Fruit fly (Drosophila melanogaster) Kc167 (cell line): Measurements from ENCODE around the gene Gcna.

Experiments used
- Myc ChIP-seq: fragments of >200 bp; optimal IDR thresholded peaks from 2 replicates; lab custom pipeline; 2017; ENCODE audit warnings: missing external identifiers
- Sin3A ChIP-seq: fragments of >200 bp; optimal IDR thresholded peaks from 2 replicates; lab custom pipeline; 2018; ENCODE audit warnings: missing external identifiers
- h ChIP-seq: fragments of >200 bp; optimal IDR thresholded peaks from 3 replicates; lab custom pipeline; 2018; ENCODE audit warnings: missing external identifiers
- insv ChIP-seq: fragments of >200 bp; optimal IDR thresholded peaks from 3 replicates; lab custom pipeline; 2018; ENCODE audit warnings: missing external identifiers
- psq ChIP-seq: fragments of >200 bp; optimal IDR thresholded peaks from 2 replicates; lab custom pipeline; 2017; ENCODE audit warnings: missing external identifiers
- ttk ChIP-seq: sonication (Bioruptor generic); optimal IDR thresholded peaks from 2 replicates; lab custom pipeline; 2017; ENCODE audit warnings: missing external identifiers

Gene Gcna

DNA sequence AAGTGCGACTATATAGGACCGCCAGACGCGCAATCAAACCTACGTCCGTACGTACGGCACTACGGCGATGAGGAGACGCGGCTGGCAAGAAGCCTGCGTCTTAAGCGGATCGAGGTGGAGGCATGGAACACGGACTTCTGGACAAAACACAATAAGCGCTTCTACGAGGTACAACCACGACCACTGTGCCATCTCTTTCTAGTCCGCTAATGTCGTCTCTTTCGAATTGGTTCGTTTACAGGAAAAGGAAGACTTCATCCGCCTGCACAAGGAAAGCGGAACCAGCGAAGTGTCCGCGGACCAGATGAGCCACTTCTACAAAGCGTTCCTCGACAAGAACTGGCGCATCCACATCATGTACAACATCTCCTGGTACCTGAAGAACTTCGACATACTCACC, 15.1 kb upstream of the Gcna start:
- TF ChIP-seq Sin3A (lab: Kevin White, UChicago) (no peak), insv (lab: Kevin White, UChicago) (no peak), Myc (lab: Kevin White, UChicago) (no peak), psq (lab: Kevin White, UChicago) (no peak), ttk (lab: Kevin White, UChicago) (no peak), h (lab: Kevin White, UChicago) (no peak)

DNA sequence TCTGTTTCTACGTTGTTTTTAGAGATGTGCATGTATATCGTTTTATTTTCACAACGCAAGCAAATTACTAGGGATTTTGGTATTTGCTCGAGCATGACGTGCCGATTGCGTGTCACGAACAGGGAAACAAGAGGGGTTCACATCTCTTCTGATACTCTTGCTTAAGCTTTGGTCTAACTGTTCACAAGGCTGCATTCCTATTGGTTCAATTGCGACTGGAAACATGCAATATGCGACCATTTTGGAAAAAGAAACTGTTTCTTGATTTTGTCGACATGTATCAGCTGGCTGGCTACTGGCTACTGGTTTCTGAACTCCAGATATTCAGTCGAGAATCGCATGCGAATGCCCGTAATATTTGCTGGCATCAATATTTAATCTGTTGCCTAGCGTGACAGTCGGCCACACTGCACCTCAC, 14.5 kb upstream of the Gcna start, which contains the start of gene Coa8:
Gene Coa8, plus strand, starts transcription at position 144 of the 418 bp plus-strand sequence.
- TF ChIP-seq psq (lab: Kevin White, UChicago) (no peak), Myc (lab: Kevin White, UChicago) (no peak), insv (lab: Kevin White, UChicago) (no peak), h (lab: Kevin White, UChicago) (no peak), Sin3A (lab: Kevin White, UChicago) (no peak), ttk (lab: Kevin White, UChicago) (no peak)

DNA sequence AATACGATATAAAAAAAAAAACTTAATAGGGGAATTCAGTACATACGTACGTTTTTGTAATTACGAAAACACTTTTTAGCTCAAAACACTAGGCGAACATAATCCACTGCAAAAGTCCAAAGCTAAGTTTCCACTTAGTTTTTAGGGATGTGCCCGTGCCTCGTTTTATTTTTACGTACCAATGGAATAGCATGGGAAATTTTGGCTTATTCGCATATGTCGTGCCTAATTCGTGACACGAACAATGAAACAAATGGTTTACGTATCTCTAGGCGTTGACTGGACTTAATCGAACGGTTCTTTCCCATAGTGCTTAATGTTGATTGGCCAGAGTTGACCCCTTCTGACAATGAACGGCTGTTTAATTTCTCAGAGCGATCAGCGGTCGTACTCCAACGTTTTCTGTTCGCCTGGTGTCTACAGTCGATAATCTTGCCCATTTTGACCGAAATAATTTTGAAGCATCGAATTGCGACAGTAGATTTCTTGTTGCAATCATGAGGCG, 14.0 kb upstream of the Gcna start, which contains the start of gene CG14818:
Gene CG14818, minus strand, starts transcription at position 169 of the 505 bp plus-strand sequence.
- TF ChIP-seq h (lab: Kevin White, UChicago) = no peak
- TF ChIP-seq insv (lab: Kevin White, UChicago) = no peak
- TF ChIP-seq Myc (lab: Kevin White, UChicago) = no peak
- no peak for TF ChIP-seq Sin3A (lab: Kevin White, UChicago)
- no peak for TF ChIP-seq ttk (lab: Kevin White, UChicago)

DNA sequence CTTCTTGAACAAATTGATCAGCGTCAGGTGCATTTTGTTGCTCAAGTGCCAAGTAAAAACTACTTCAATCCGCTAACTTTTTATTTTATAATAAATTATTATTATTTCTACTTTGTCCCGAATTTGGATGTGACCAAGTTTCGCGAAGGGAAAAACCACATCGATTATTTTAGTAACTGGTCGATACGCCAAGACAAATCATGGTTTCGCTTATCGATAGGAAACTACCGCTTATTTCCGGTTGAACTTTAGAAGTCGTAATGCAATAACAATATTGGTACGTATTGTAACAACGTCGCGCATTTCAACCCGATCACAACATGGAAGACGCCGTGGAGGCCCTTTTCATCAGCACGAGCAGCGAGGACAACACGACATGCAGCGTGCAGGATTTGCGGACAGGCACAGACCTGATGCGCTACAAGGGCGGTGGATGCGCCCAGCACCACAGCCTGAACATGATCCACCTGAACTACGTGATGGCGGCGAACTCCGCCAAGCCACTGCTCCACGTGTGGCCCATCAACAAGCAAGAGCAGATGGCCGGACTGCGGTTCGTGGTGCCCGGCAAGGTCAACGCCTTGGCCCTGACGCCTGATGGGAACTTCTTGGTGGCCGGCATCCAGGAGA, 11.6 kb upstream of the Gcna start, which contains the start of the genes CG14817 and CG14805:
Gene CG14817, minus strand, starts transcription at position 164 of the 630 bp plus-strand sequence.
Gene CG14805, plus strand, starts transcription at position 211 of the 630 bp plus-strand sequence.
- TF ChIP-seq psq (lab: Kevin White, UChicago) (no peak), h (lab: Kevin White, UChicago) (no peak), ttk (lab: Kevin White, UChicago) (no peak)

DNA sequence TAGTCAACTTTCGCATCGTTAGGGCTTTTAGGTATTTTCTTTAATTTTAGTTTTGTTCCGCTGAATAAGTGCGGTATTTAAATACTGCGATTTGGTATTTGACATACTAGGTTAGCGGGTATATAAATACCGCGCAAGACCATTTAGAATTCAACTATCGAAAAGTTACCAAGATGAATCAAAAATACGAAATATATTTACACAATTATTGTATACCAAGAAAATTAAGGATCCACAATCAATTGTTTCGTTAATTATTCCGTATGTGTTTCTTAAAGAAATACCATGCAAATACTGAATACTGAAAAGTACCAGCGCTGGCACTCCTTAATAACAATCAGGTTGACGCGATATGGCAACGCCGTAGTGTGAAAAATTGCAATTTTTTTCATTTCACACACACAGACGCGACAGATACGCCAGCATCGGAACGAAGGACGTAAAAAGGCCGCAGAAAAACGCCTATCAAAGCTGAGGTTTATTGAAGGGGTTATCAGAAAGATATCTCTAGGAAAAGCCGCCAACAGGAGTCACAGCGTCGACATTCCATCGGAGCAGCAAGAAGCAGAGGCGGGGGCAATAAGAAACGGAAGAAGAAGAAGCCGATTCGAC, 8.0 kb upstream of the Gcna start, which contains the start of the genes Pgam5 and Vps26:
Gene Pgam5, minus strand, starts transcription at position 51 of the 612 bp plus-strand sequence.
Gene Vps26, plus strand, starts transcription at position 339 of the 612 bp plus-strand sequence.
- TF ChIP-seq insv (lab: Kevin White, UChicago) = no peak
- TF ChIP-seq psq (lab: Kevin White, UChicago) = no peak
- TF ChIP-seq Myc (lab: Kevin White, UChicago) = no peak
- no peak for TF ChIP-seq Sin3A (lab: Kevin White, UChicago)
- TF ChIP-seq ttk (lab: Kevin White, UChicago) = no peak
- no peak for TF ChIP-seq h (lab: Kevin White, UChicago)

DNA sequence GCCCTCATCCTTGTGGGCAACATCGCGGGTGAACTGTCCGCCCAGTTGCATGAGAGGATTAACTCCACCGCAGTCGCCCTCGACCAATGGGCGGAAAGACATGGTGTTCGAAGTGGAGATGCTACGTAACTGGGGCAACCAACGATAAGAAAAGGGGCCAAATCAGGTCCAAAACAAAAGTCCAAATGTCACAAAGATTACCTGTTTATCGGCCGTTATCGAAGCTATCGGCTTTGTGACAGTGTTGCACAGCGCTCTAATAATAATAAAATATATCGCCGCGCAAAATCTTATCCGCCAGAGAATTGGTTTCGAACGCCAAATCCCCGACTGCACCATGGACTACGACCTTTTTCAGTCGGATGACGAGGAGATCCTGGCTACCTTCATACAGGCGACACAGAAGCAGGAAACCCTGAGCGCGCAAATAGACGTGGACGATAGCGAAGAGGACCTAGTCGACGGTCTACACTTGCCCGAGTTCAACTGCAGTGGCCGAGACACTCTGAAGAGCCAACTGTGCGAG, 3.0 kb upstream of the Gcna start, which contains the start of the genes CG14803 and Pex5:
Gene CG14803, plus strand, starts transcription at position 285 of the 526 bp plus-strand sequence.
Gene Pex5, minus strand, starts transcription at position 476 of the 526 bp plus-strand sequence.
- TF ChIP-seq ttk (lab: Kevin White, UChicago) (no peak), Myc (lab: Kevin White, UChicago) (no peak)

DNA sequence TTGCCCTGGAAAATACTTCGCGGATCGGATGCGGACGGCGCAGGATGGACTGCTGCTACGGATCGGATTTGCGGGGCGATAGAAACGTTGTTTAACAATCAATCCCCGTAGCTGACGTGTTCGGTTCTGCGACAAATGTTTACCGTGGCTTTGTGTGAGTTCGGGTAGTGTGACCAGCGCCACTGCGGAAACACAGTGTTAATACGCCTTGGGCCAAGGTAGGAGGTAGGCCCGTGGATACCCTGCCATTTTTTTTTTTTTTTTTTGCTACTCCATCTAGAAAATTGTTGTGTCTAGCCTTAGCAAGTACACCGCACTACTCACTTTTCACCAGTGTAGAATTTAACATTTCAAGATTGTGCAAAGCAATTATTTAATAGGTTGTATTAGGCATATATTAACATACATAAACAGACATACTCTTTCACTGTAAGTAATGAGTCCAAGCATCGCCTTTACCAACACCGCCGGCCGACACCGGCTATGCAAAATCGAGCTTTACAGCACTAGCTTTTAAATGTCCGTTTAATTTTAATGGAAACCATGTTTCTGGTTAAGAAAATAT, 3.9 kb downstream of the Gcna start, which contains the start of gene deltaCOP:
Gene deltaCOP, minus strand, starts transcription at position 171 of the 565 bp plus-strand sequence.
- TF ChIP-seq ttk (lab: Kevin White, UChicago) (no peak), h (lab: Kevin White, UChicago) (no peak), insv (lab: Kevin White, UChicago) (no peak), Myc (lab: Kevin White, UChicago) (no peak), psq (lab: Kevin White, UChicago) (no peak), Sin3A (lab: Kevin White, UChicago) (no peak)

DNA sequence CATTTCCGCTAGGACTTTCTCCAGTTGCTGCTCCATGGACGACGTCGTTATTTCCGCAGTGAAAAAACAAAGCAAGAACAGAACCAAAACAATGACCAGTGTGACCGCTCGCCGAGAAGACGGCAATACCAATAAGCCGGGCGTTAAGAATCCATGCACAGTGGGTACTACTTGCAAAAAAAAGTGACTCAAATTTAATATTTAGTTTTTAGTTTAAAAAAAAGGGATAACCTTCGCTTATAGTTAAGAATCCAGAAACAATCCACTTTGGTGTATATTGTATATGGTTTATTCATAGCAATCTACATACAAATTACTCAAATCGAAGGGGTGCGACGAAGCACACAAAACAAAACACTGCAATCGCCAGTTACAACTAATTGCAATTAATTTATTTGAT, 6.8 kb downstream of the Gcna start, which contains the start of gene Lamtor5:
Gene Lamtor5, minus strand, starts transcription at position 105 of the 400 bp plus-strand sequence.
- TF ChIP-seq Myc (lab: Kevin White, UChicago) = no peak
- no peak for TF ChIP-seq h (lab: Kevin White, UChicago)
- TF ChIP-seq Sin3A (lab: Kevin White, UChicago) = no peak
- no peak for TF ChIP-seq psq (lab: Kevin White, UChicago)
- TF ChIP-seq insv (lab: Kevin White, UChicago) = no peak

DNA sequence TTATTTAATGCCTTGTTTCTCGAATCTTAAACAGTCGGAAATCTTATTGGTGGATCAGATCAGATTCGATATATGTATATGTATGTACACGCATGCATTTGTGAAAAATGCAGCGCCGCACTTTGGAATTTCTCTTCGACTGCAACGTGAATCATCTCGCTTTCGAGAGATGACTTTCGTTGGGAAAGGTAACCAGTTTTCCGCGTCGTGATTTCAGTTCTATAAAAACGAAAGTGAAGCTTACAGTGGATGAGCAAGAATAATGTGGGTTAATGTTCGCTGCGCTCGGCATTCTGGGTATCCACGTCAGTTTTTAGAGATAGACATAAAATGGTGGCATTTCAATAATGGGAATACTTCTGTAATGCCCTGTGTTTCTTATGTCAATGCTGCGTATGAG, 9.0 kb downstream of the Gcna start:
- TF ChIP-seq insv (lab: Kevin White, UChicago) (no peak), ttk (lab: Kevin White, UChicago) (no peak)

DNA sequence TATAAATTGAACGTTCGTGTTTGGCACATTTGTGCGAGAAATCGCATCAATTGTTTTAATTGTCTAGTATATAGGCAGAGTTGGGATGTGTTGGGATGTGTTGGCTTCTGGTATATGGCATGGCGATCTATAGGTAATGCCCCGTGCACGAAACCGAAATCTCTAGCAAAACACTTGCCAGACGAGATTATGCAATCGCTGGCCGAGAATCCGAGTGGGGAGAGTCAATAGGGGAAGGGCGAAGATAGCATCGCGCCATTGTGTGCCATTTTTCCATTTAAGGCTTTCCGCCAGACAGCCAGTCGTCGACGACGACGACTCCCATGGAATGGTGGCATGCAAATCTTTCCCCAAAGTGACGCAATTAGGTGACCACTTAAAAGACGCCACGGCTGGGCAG, 10.8 kb downstream of the Gcna start:
- no peak for TF ChIP-seq h (lab: Kevin White, UChicago)
- TF ChIP-seq insv (lab: Kevin White, UChicago) = no peak
- no peak for TF ChIP-seq Myc (lab: Kevin White, UChicago)
- TF ChIP-seq psq (lab: Kevin White, UChicago) = no peak
- no peak for TF ChIP-seq ttk (lab: Kevin White, UChicago)
- TF ChIP-seq Sin3A (lab: Kevin White, UChicago) = no peak

DNA sequence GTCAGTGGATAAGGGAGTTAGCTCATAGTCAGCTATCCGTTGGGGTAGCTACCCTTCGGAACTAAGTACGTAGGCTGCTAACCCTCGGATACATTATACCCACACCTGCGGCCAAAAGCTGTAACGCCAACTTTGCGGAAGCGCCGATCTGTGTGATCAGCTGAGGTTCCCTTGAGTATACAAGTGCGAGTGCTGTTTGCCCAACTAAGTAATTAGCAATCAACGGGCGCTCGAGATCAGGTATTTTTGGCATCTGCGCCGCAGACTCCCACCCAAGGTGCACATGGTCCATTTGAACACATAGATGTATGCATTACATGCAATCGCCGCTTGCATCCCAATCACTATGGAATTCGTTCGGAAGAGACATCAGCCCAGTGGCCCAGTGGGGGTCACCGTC, 11.6 kb downstream of the Gcna start:
- TF ChIP-seq Sin3A (lab: Kevin White, UChicago) = no peak
- no peak for TF ChIP-seq h (lab: Kevin White, UChicago)
- no peak for TF ChIP-seq insv (lab: Kevin White, UChicago)
- TF ChIP-seq Myc (lab: Kevin White, UChicago) = no peak
- no peak for TF ChIP-seq ttk (lab: Kevin White, UChicago)
- TF ChIP-seq psq (lab: Kevin White, UChicago) = no peak
